Worm (Caenorhabditis elegans): Measurements from ENCODE around the gene fbxb-10.

DNA sequence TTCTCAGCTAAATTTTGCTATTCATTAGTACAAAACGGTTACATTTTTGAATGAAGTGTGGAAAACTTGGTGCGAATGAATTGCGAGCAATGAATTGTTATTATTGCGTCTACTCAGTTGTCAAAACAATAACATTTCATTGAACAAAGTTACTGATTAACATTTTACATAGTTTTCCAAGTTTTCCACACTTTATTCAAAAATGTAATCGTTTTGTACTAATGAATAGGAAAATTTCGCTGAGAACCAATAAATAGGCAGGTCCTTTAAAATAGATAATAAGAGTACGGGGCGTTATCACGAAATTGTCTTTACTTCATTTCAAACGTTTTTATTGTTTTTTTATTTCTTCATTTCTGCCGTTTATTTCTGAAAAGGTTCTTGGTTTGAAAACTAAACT lies 35.7 kb downstream of the fbxb-10 start, which contains the start of gene math-4:
- no peak for TF ChIP-seq ref-1 (GFP tag; conservative IDR thresholded peaks at IDR 0.05)
- no peak for TF ChIP-seq med-1 (GFP tag; optimal IDR thresholded peaks at IDR 0.05; ENCODE audit: insufficient read depth)
- TF ChIP-seq tab-1 (GFP tag; IDR thresholded peaks at IDR 0.05): no peak
- TF ChIP-seq flt-1 (GFP tag; IDR thresholded peaks at IDR 0.05): no peak
